Fruit fly (Drosophila melanogaster) whole organism, embryonic: ENCODE measurements around the gene CG7029.

Experiments
- Abd-B ChIP-seq: fragments of 200-800 bp; sonication (Bioruptor generic); optimal IDR thresholded peaks from 2 replicates; lab custom pipeline; 2018; ENCODE audit warnings: missing biosample characterization, mild to moderate bottlenecking, missing genetic modification characterization, moderate library complexity
- Ada2b ChIP-seq: fragments of 200-800 bp; sonication (Bioruptor generic); IDR thresholded peaks from 2 replicates; pipeline ENCODE4 v1.3.6; 2022; ENCODE audit warnings: missing biosample characterization, missing genetic modification characterization
- Adf1 ChIP-seq: fragments of 200-800 bp; sonication (Bioruptor generic); IDR thresholded peaks from 2 replicates; pipeline ENCODE4 v1.3.6; 2022; ENCODE audit warnings: missing biosample characterization, missing genetic modification characterization
- BtbVII ChIP-seq: fragments of 200-800 bp; sonication (Bioruptor generic); optimal IDR thresholded peaks from 3 replicates; lab custom pipeline; 2017; ENCODE audit warnings: missing biosample characterization, mild to moderate bottlenecking, missing genetic modification characterization
- CG10462 ChIP-seq: fragments of 200-800 bp; sonication (Bioruptor generic); optimal IDR thresholded peaks from 2 replicates; lab custom pipeline; 2016; ENCODE audit warnings: missing biosample characterization, missing genetic modification characterization
- CG11696 ChIP-seq: fragments of 200-800 bp; sonication (Bioruptor generic); IDR thresholded peaks from 2 replicates; pipeline ENCODE4 v1.3.6; 2022; ENCODE audit warnings: missing biosample characterization, missing genetic modification characterization
- CG12236 ChIP-seq: fragments of 200-800 bp; sonication (Bioruptor generic); optimal IDR thresholded peaks from 2 replicates; lab custom pipeline; 2016; ENCODE audit warnings: missing biosample characterization, missing genetic modification characterization
- CG15514 ChIP-seq: fragments of 200-800 bp; sonication (Bioruptor generic); optimal IDR thresholded peaks from 3 replicates; lab custom pipeline; 2017; ENCODE audit warnings: missing biosample characterization, missing genetic modification characterization, mild to moderate bottlenecking, moderate library complexity, missing genetic modification reagents
- CG15601 ChIP-seq: fragments of 200-800 bp; sonication (Bioruptor generic); optimal IDR thresholded peaks from 3 replicates; lab custom pipeline; 2019; ENCODE audit warnings: missing biosample characterization, mild to moderate bottlenecking, missing genetic modification characterization, moderate library complexity
- CG1603 ChIP-seq: fragments of 200-800 bp; sonication (Bioruptor generic); optimal IDR thresholded peaks from 2 replicates; lab custom pipeline; 2019; ENCODE audit warnings: missing biosample characterization, mild to moderate bottlenecking, missing genetic modification characterization, moderate library complexity
- CG17612 ChIP-seq: fragments of 200-800 bp; sonication (Bioruptor generic); IDR thresholded peaks from 2 replicates; pipeline ENCODE4 v1.3.6; 2022; ENCODE audit warnings: missing biosample characterization, missing genetic modification characterization
- CG18599 ChIP-seq: fragments of 200-800 bp; sonication (Bioruptor generic); optimal IDR thresholded peaks from 3 replicates; lab custom pipeline; 2017; ENCODE audit warnings: missing biosample characterization, missing genetic modification characterization, mild to moderate bottlenecking, moderate library complexity, missing genetic modification reagents
- CG2875 ChIP-seq: fragments of 200-800 bp; sonication (Bioruptor generic); optimal IDR thresholded peaks from 2 replicates; lab custom pipeline; 2017; ENCODE audit warnings: missing biosample characterization, mild to moderate bottlenecking, missing genetic modification characterization, missing genetic modification reagents
- CG3065 ChIP-seq: fragments of 200-800 bp; sonication (Bioruptor generic); optimal IDR thresholded peaks from 2 replicates; lab custom pipeline; 2016; ENCODE audit warnings: missing biosample characterization, missing genetic modification characterization
- CG5953 ChIP-seq: fragments of 200-800 bp; sonication (Bioruptor generic); IDR thresholded peaks from 2 replicates; pipeline ENCODE4 v1.3.6; 2022; ENCODE audit warnings: missing biosample characterization, missing genetic modification characterization
- CG6689 ChIP-seq: fragments of 200-800 bp; sonication (Bioruptor generic); IDR thresholded peaks from 2 replicates; pipeline ENCODE4 v1.3.6; 2022; ENCODE audit warnings: missing biosample characterization, missing genetic modification characterization
- CG8765 ChIP-seq: fragments of 200-800 bp; sonication (Bioruptor generic); IDR thresholded peaks from 2 replicates; pipeline ENCODE4 v1.3.6; 2022; ENCODE audit warnings: missing biosample characterization, missing genetic modification characterization
- CG9215 ChIP-seq: fragments of 200-800 bp; sonication (Bioruptor generic); IDR thresholded peaks from 2 replicates; pipeline ENCODE4 v1.3.6; 2022; ENCODE audit warnings: missing biosample characterization, missing genetic modification characterization
- Dad ChIP-seq: fragments of 200-800 bp; sonication (Bioruptor generic); optimal IDR thresholded peaks from 3 replicates; lab custom pipeline; 2016; ENCODE audit warnings: missing biosample characterization, missing genetic modification characterization
- Dref ChIP-seq: fragments of 200-800 bp; sonication (Bioruptor generic); IDR thresholded peaks from 2 replicates; pipeline ENCODE4 v1.3.6; 2022; ENCODE audit warnings: missing biosample characterization, missing genetic modification characterization
- HHEX ChIP-seq: fragments of 200-800 bp; sonication (Bioruptor generic); optimal IDR thresholded peaks from 3 replicates; lab custom pipeline; 2017; ENCODE audit warnings: missing biosample characterization, mild to moderate bottlenecking, missing genetic modification characterization, missing genetic modification reagents
- HLH4C ChIP-seq: fragments of 200-800 bp; sonication (Bioruptor generic); IDR thresholded peaks from 3 replicates; pipeline ENCODE4 v1.3.6; 2022; ENCODE audit warnings: missing biosample characterization, missing genetic modification characterization; ENCODE audit not compliant: partially characterized antibody
- HLH54F ChIP-seq: fragments of 200-800 bp; sonication (Bioruptor generic); optimal IDR thresholded peaks from 3 replicates; lab custom pipeline; 2016; ENCODE audit warnings: missing biosample characterization, missing genetic modification characterization
- Mrtf ChIP-seq: fragments of 200-800 bp; sonication (Bioruptor generic); IDR thresholded peaks from 3 replicates; pipeline ENCODE4 v1.3.6; 2022; ENCODE audit warnings: missing biosample characterization, missing genetic modification characterization
- Oaz ChIP-seq: fragments of 200-800 bp; sonication (Bioruptor generic); IDR thresholded peaks from 2 replicates; pipeline ENCODE4 v1.3.6; 2022; ENCODE audit warnings: missing biosample characterization, missing genetic modification characterization
- Poxn ChIP-seq: fragments of 200-800 bp; sonication (Bioruptor generic); IDR thresholded peaks from 2 replicates; pipeline ENCODE4 v1.3.6; 2022; ENCODE audit warnings: missing biosample characterization, missing genetic modification characterization
- Ptx1 ChIP-seq: fragments of 200-800 bp; sonication (Bioruptor generic); IDR thresholded peaks from 2 replicates; pipeline ENCODE4 v1.3.6; 2022; ENCODE audit warnings: missing biosample characterization, missing genetic modification characterization
- abd-A ChIP-seq: fragments of 200-800 bp; sonication (Bioruptor generic); optimal IDR thresholded peaks from 3 replicates; lab custom pipeline; 2019; ENCODE audit warnings: missing biosample characterization, mild to moderate bottlenecking, missing genetic modification characterization, moderate library complexity
- ato ChIP-seq: fragments of 200-800 bp; sonication (Bioruptor generic); IDR thresholded peaks from 2 replicates; pipeline ENCODE4 v1.3.6; 2022; ENCODE audit warnings: missing biosample characterization, missing genetic modification characterization; ENCODE audit not compliant: partially characterized antibody
- bab2 ChIP-seq: fragments of 200-800 bp; sonication (Bioruptor generic); optimal IDR thresholded peaks from 2 replicates; lab custom pipeline; 2016; ENCODE audit warnings: missing biosample characterization, missing genetic modification characterization
- chinmo ChIP-seq: fragments of 200-800 bp; sonication (Bioruptor generic); IDR thresholded peaks from 4 replicates; pipeline ENCODE4 v1.3.6; 2022; ENCODE audit warnings: missing biosample characterization, missing genetic modification characterization; ENCODE audit not compliant: partially characterized antibody
- corto ChIP-seq: fragments of 200-800 bp; sonication (Bioruptor generic); optimal IDR thresholded peaks from 2 replicates; lab custom pipeline; 2016; ENCODE audit warnings: missing biosample characterization, mild to moderate bottlenecking, missing genetic modification characterization, moderate library complexity
- croc ChIP-seq: fragments of 200-800 bp; sonication (Bioruptor generic); conservative IDR thresholded peaks from 3 replicates; pipeline ENCODE4 v1.3.6; 2022; ENCODE audit warnings: missing biosample characterization, missing genetic modification characterization
- cwo ChIP-seq: fragments of 200-800 bp; sonication (Bioruptor generic); optimal IDR thresholded peaks from 3 replicates; lab custom pipeline; 2017; ENCODE audit warnings: missing biosample characterization, missing genetic modification characterization, mild to moderate bottlenecking, moderate library complexity, missing genetic modification reagents
- dan ChIP-seq: fragments of 200-800 bp; sonication (Bioruptor generic); IDR thresholded peaks from 2 replicates; pipeline ENCODE4 v1.3.6; 2022; ENCODE audit warnings: missing biosample characterization, missing genetic modification characterization
- danr ChIP-seq: fragments of 200-800 bp; sonication (Bioruptor generic); IDR thresholded peaks from 2 replicates; pipeline ENCODE4 v1.3.6; 2022; ENCODE audit warnings: missing biosample characterization, missing genetic modification characterization
- gfzf ChIP-seq: fragments of 200-800 bp; sonication (Bioruptor generic); optimal IDR thresholded peaks from 2 replicates; lab custom pipeline; 2016; ENCODE audit warnings: missing biosample characterization, mild to moderate bottlenecking, missing genetic modification characterization, moderate library complexity
- hkb ChIP-seq, 2 experiments: fragments of 200-800 bp in 1 of 2; fragments of >200 bp in 1 of 2; sonication (Bioruptor generic) in 1 of 2; IDR thresholded peaks in 1 of 2; optimal IDR thresholded peaks in 1 of 2; 2 replicates each; pipeline versions ENCODE4 v1.3.6 to Lab custom; 2017 to 2022; ENCODE audit warnings: missing biosample characterization in 1 of 2, missing genetic modification characterization in 1 of 2
- klu ChIP-seq: fragments of 200-800 bp; sonication (Bioruptor generic); IDR thresholded peaks from 2 replicates; pipeline ENCODE4 v1.3.6; 2022; ENCODE audit warnings: missing biosample characterization, missing genetic modification characterization
- kni ChIP-seq: fragments of 200-800 bp; sonication (Bioruptor generic); optimal IDR thresholded peaks from 3 replicates; lab custom pipeline; 2017; ENCODE audit warnings: mild to moderate bottlenecking, missing biosample characterization, missing genetic modification reagents, missing genetic modification characterization
- lbe ChIP-seq: fragments of 200-800 bp; sonication (Bioruptor generic); optimal IDR thresholded peaks from 2 replicates; lab custom pipeline; 2016; ENCODE audit warnings: missing biosample characterization, mild to moderate bottlenecking, missing genetic modification characterization
- odd ChIP-seq: fragments of 200-800 bp; sonication (Bioruptor generic); optimal IDR thresholded peaks from 2 replicates; lab custom pipeline; 2017; ENCODE audit warnings: missing biosample characterization, mild to moderate bottlenecking, missing genetic modification characterization
- pfk ChIP-seq: fragments of 200-800 bp; sonication (Bioruptor generic); optimal IDR thresholded peaks from 2 replicates; lab custom pipeline; 2018; ENCODE audit warnings: missing biosample characterization, mild to moderate bottlenecking, missing genetic modification characterization, moderate library complexity
- sc ChIP-seq, 3 experiments: fragments of >200 bp in 2 of 3; fragments of 200-800 bp in 1 of 3; sonication (Bioruptor generic) in 1 of 3; optimal IDR thresholded peaks; 2 replicates in 2 of 3; 3 replicates in 1 of 3; lab custom pipeline; 2017; ENCODE audit warnings: mild to moderate bottlenecking in 1 of 3, missing biosample characterization in 1 of 3, missing genetic modification characterization in 1 of 3, missing genetic modification reagents in 1 of 3
- sisA ChIP-seq: fragments of 200-800 bp; sonication (Bioruptor generic); IDR thresholded peaks from 2 replicates; pipeline ENCODE4 v1.3.6; 2022; ENCODE audit warnings: missing biosample characterization, missing genetic modification characterization
- sna ChIP-seq: fragments of 200-800 bp; sonication (Bioruptor generic); IDR thresholded peaks from 2 replicates; pipeline ENCODE4 v1.3.6; 2022; ENCODE audit warnings: missing biosample characterization, missing genetic modification characterization; ENCODE audit not compliant: partially characterized antibody
- so ChIP-seq: fragments of 200-800 bp; sonication (Bioruptor generic); IDR thresholded peaks from 3 replicates; pipeline ENCODE4 v1.3.6; 2022; ENCODE audit warnings: missing biosample characterization, missing genetic modification characterization
- stwl ChIP-seq: fragments of 200-800 bp; sonication (Bioruptor generic); optimal IDR thresholded peaks from 3 replicates; lab custom pipeline; 2018; ENCODE audit warnings: missing biosample characterization, mild to moderate bottlenecking, missing genetic modification characterization, moderate library complexity
- tll ChIP-seq, 2 experiments: fragments of 200-800 bp in 1 of 2; fragments of >200 bp in 1 of 2; sonication (Bioruptor generic) in 1 of 2; optimal IDR thresholded peaks; 2 replicates each; lab custom pipeline; 2017 to 2019; ENCODE audit warnings: missing biosample characterization in 2 of 2, missing genetic modification characterization in 2 of 2, mild to moderate bottlenecking in 1 of 2, moderate library complexity in 1 of 2

The CG7029 gene

dm6 chr3R:22720808-22721306 lies 29.8 kb upstream of the CG7029 start, which contains the start of gene wge (continued):
- TF ChIP-seq Dref (GFP tag; lab: Robert Waterston, UW) (peak; percentile 91), Poxn (no peak), hkb (optimal IDR thresholded peaks at IDR 0.05; lab: Kevin White, UChicago) (no peak), hkb (GFP tag; IDR thresholded peaks at IDR 0.05; lab: Robert Waterston, UW) (no peak), croc (no peak), cwo (no peak), CG2875 (GFP tag; lab: Kevin White, UChicago) (no peak), sna (GFP tag; lab: Robert Waterston, UW) (no peak; the same call in 1 of the 2 replicates), gfzf (peak; percentile 75), sisA (GFP tag; lab: Robert Waterston, UW) (no peak), CG6689 (GFP tag; lab: Robert Waterston, UW) (no peak), bab2 (GFP tag; lab: Kevin White, UChicago) (no peak), so (GFP tag; lab: Robert Waterston, UW) (no peak), HLH4C (peak; percentile 63; the same call in 2 of the 3 replicates), chinmo (GFP tag; lab: Robert Waterston, UW) (peak; percentile 71; the same call in 1 of the 4 replicates), ato (GFP tag; lab: Robert Waterston, UW) (peak; percentile 84), CG5953 (GFP tag; lab: Robert Waterston, UW) (no peak), Adf1 (GFP tag; lab: Robert Waterston, UW) (no peak), Ptx1 (GFP tag; lab: Robert Waterston, UW) (no peak), dan (GFP tag; lab: Robert Waterston, UW) (no peak), lbe (GFP tag; lab: Kevin White, UChicago) (peak; percentile 39), Mrtf (GFP tag; lab: Robert Waterston, UW) (no peak), Dad (no peak), CG9215 (GFP tag; lab: Robert Waterston, UW) (no peak), CG15601 (no peak), Ada2b (GFP tag; lab: Robert Waterston, UW) (no peak), CG17612 (GFP tag; lab: Robert Waterston, UW) (no peak), kni (no peak), CG1603 (tag; lab: Kevin White, UChicago) (peak; percentile 34), sc (optimal IDR thresholded peaks at IDR 0.05; lab: Kevin White, UChicago) (no peak), sc (GFP tag; optimal IDR thresholded peaks at IDR 0.05; lab: Kevin White, UChicago) (no peak), danr (GFP tag; lab: Robert Waterston, UW) (no peak), CG11696 (GFP tag; lab: Robert Waterston, UW) (no peak), Abd-B (GFP tag; lab: Kevin White, UChicago) (no peak), HHEX (no peak), corto (no peak), pfk (GFP tag; lab: Kevin White, UChicago) (no peak), stwl (peak; percentile 48), CG18599 (no peak), BtbVII (GFP tag; lab: Kevin White, UChicago) (no peak), CG12236 (no peak), CG8765 (GFP tag; lab: Robert Waterston, UW) (no peak), tll (GFP tag; optimal IDR thresholded peaks at IDR 0.05; lab: Kevin White, UChicago) (no peak), CG3065 (GFP tag; lab: Kevin White, UChicago) (no peak), klu (no peak), CG10462 (no peak), abd-A (tag; lab: Kevin White, UChicago) (peak; percentile 31), odd (GFP tag; lab: Kevin White, UChicago) (no peak), Oaz (GFP tag; lab: Robert Waterston, UW) (no peak), CG15514 (peak; percentile 38), HLH54F (GFP tag; lab: Kevin White, UChicago) (no peak)
